Fruit fly (Drosophila melanogaster) whole organism, embryonic: Measurements from ENCODE around the gene osp.

Source experiments
- Aef1 ChIP-seq: fragments of 200-800 bp; sonication (Bioruptor generic); IDR thresholded peaks from 3 replicates; pipeline ENCODE4 v1.3.6; 2022; ENCODE audit warnings: missing biosample characterization, missing genetic modification characterization
- Atf3 ChIP-seq: fragments of 200-800 bp; sonication (Bioruptor generic); optimal IDR thresholded peaks from 3 replicates; lab custom pipeline; 2016; ENCODE audit warnings: missing biosample characterization, missing genetic modification characterization
- B-H2 ChIP-seq: fragments of 200-800 bp; sonication (Bioruptor generic); optimal IDR thresholded peaks from 2 replicates; lab custom pipeline; 2018; ENCODE audit warnings: missing biosample characterization, mild to moderate bottlenecking, missing genetic modification characterization
- Bgb ChIP-seq: fragments of 200-800 bp; sonication (Bioruptor generic); IDR thresholded peaks from 2 replicates; pipeline ENCODE4 v1.3.6; 2022; ENCODE audit warnings: missing biosample characterization, missing genetic modification characterization; ENCODE audit not compliant: partially characterized antibody
- Bteb2 ChIP-seq: fragments of 200-800 bp; sonication (Bioruptor generic); optimal IDR thresholded peaks from 2 replicates; lab custom pipeline; 2016; ENCODE audit warnings: missing biosample characterization, missing genetic modification characterization
- CG10274 ChIP-seq: fragments of 200-800 bp; sonication (Bioruptor generic); optimal IDR thresholded peaks from 3 replicates; lab custom pipeline; 2017; ENCODE audit warnings: missing biosample characterization, mild to moderate bottlenecking, missing genetic modification characterization
- CG11456 ChIP-seq: fragments of 200-800 bp; sonication (Bioruptor generic); IDR thresholded peaks from 3 replicates; pipeline ENCODE4 v1.3.6; 2022; ENCODE audit warnings: missing biosample characterization, missing genetic modification characterization
- CG12155 ChIP-seq: fragments of 200-800 bp; sonication (Bioruptor generic); optimal IDR thresholded peaks from 3 replicates; lab custom pipeline; 2016; ENCODE audit warnings: missing biosample characterization, missing genetic modification characterization
- CG1233 ChIP-seq: fragments of 200-800 bp; sonication (Bioruptor generic); optimal IDR thresholded peaks from 4 replicates; lab custom pipeline; 2018; ENCODE audit warnings: missing biosample characterization, mild to moderate bottlenecking, missing genetic modification characterization
- CG14860 ChIP-seq: fragments of 200-800 bp; sonication (Bioruptor generic); IDR thresholded peaks from 3 replicates; pipeline ENCODE4 v1.3.6; 2022; ENCODE audit warnings: missing biosample characterization, missing genetic modification characterization; ENCODE audit not compliant: partially characterized antibody
- CG1602 ChIP-seq: fragments of 200-800 bp; sonication (Bioruptor generic); optimal IDR thresholded peaks from 3 replicates; lab custom pipeline; 2016; ENCODE audit warnings: missing biosample characterization, missing genetic modification characterization
- CG17186 ChIP-seq: fragments of 200-800 bp; sonication (Bioruptor generic); optimal IDR thresholded peaks from 3 replicates; lab custom pipeline; 2017; ENCODE audit warnings: missing biosample characterization, missing genetic modification reagents, missing genetic modification characterization
- CG18011 ChIP-seq: fragments of 200-800 bp; sonication (Bioruptor generic); optimal IDR thresholded peaks from 2 replicates; lab custom pipeline; 2017; ENCODE audit warnings: missing biosample characterization, missing genetic modification characterization, mild to moderate bottlenecking, moderate library complexity, missing genotype
- CG1832 ChIP-seq: fragments of 200-800 bp; sonication (Bioruptor generic); optimal IDR thresholded peaks from 2 replicates; lab custom pipeline; 2017; ENCODE audit warnings: missing biosample characterization, mild to moderate bottlenecking, missing genetic modification characterization, inconsistent platforms
- CG18764 ChIP-seq: fragments of 200-800 bp; sonication (Bioruptor generic); optimal IDR thresholded peaks from 3 replicates; lab custom pipeline; 2016; ENCODE audit warnings: missing biosample characterization, missing genetic modification characterization
- CG2199 ChIP-seq: fragments of 200-800 bp; sonication (Bioruptor generic); IDR thresholded peaks from 3 replicates; pipeline ENCODE4 v1.3.6; 2022; ENCODE audit warnings: missing biosample characterization, missing genetic modification characterization
- CG32532 ChIP-seq: fragments of 200-800 bp; sonication (Bioruptor generic); IDR thresholded peaks from 2 replicates; pipeline ENCODE4 v1.3.6; 2022; ENCODE audit warnings: missing biosample characterization, missing genetic modification characterization
- CG33557 ChIP-seq: fragments of 200-800 bp; sonication (Bioruptor generic); optimal IDR thresholded peaks from 2 replicates; lab custom pipeline; 2019; ENCODE audit warnings: missing biosample characterization, mild to moderate bottlenecking, missing genetic modification characterization, moderate library complexity
- CG4282 ChIP-seq: fragments of 200-800 bp; sonication (Bioruptor generic); optimal IDR thresholded peaks from 2 replicates; lab custom pipeline; 2016; ENCODE audit warnings: missing biosample characterization, missing genetic modification characterization
- CG4328 ChIP-seq: fragments of 200-800 bp; sonication (Bioruptor generic); optimal IDR thresholded peaks from 3 replicates; lab custom pipeline; 2017; ENCODE audit warnings: missing biosample characterization, missing genetic modification reagents, missing genetic modification characterization
- CG6683 ChIP-seq: fragments of 200-800 bp; sonication (Bioruptor generic); optimal IDR thresholded peaks from 2 replicates; lab custom pipeline; 2017; ENCODE audit warnings: missing biosample characterization, mild to moderate bottlenecking, missing genetic modification characterization, missing genetic modification reagents
- CG6791 ChIP-seq: fragments of 200-800 bp; sonication (Bioruptor generic); IDR thresholded peaks from 3 replicates; pipeline ENCODE4 v1.3.6; 2022; ENCODE audit warnings: missing biosample characterization, missing genetic modification characterization; ENCODE audit not compliant: partially characterized antibody
- CG7987 ChIP-seq: fragments of 200-800 bp; sonication (Bioruptor generic); optimal IDR thresholded peaks from 2 replicates; lab custom pipeline; 2018; ENCODE audit warnings: missing biosample characterization, mild to moderate bottlenecking, missing genetic modification characterization, moderate library complexity
- CG9817 ChIP-seq: fragments of 200-800 bp; sonication (Bioruptor generic); optimal IDR thresholded peaks from 2 replicates; lab custom pipeline; 2018; ENCODE audit warnings: missing biosample characterization, mild to moderate bottlenecking, missing genetic modification characterization, moderate library complexity
- Dad ChIP-seq: fragments of 200-800 bp; sonication (Bioruptor generic); optimal IDR thresholded peaks from 3 replicates; lab custom pipeline; 2016; ENCODE audit warnings: missing biosample characterization, missing genetic modification characterization
- Deaf1 ChIP-seq: fragments of 200-800 bp; optimal IDR thresholded peaks from 3 replicates; lab custom pipeline; 2019; ENCODE audit warnings: missing biosample characterization, mild to moderate bottlenecking, missing genetic modification characterization, moderate library complexity
- Dip2 ChIP-seq: fragments of 200-800 bp; sonication (Bioruptor generic); IDR thresholded peaks from 2 replicates; pipeline ENCODE4 v1.3.6; 2022; ENCODE audit warnings: missing biosample characterization, missing genetic modification characterization
- E2f2 ChIP-seq: fragments of 200-800 bp; sonication (Bioruptor generic); IDR thresholded peaks from 2 replicates; pipeline ENCODE4 v1.3.6; 2022; ENCODE audit warnings: missing biosample characterization, missing genetic modification characterization
- HLH54F ChIP-seq: fragments of 200-800 bp; sonication (Bioruptor generic); optimal IDR thresholded peaks from 3 replicates; lab custom pipeline; 2016; ENCODE audit warnings: missing biosample characterization, missing genetic modification characterization
- Hand ChIP-seq: fragments of 200-800 bp; sonication (Bioruptor generic); optimal IDR thresholded peaks from 2 replicates; lab custom pipeline; 2017; ENCODE audit warnings: mild to moderate bottlenecking, missing biosample characterization, missing genetic modification reagents, missing genetic modification characterization
- Kr ChIP-seq: fragments of 200-800 bp; sonication (Bioruptor generic); optimal IDR thresholded peaks from 2 replicates; lab custom pipeline; 2017; ENCODE audit warnings: missing biosample characterization, mild to moderate bottlenecking, missing genetic modification characterization
- Med ChIP-seq: fragments of 200-800 bp; sonication (Bioruptor generic); peaks from one replicate; lab custom pipeline; 2016; ENCODE audit warnings: missing biosample characterization, missing genetic modification characterization, mild to moderate bottlenecking, inconsistent platforms, moderate library complexity
- Meics ChIP-seq: fragments of 200-800 bp; sonication (Bioruptor generic); optimal IDR thresholded peaks from 2 replicates; lab custom pipeline; 2017; ENCODE audit warnings: missing biosample characterization, mild to moderate bottlenecking, missing genetic modification characterization
- NFAT ChIP-seq: fragments of 200-800 bp; sonication (Bioruptor generic); IDR thresholded peaks from 2 replicates; pipeline ENCODE4 v1.3.6; 2022; ENCODE audit warnings: missing biosample characterization, missing genetic modification characterization
- Neu2 ChIP-seq: fragments of 200-800 bp; sonication (Bioruptor generic); optimal IDR thresholded peaks from 3 replicates; lab custom pipeline; 2016; ENCODE audit warnings: missing biosample characterization, missing genetic modification characterization, borderline replicate concordance
- NfI ChIP-seq: fragments of 200-800 bp; sonication (Bioruptor generic); optimal IDR thresholded peaks from 3 replicates; lab custom pipeline; 2018; ENCODE audit warnings: missing biosample characterization, mild to moderate bottlenecking, missing genetic modification characterization, moderate library complexity
- Sin3A ChIP-seq: fragments of >200 bp; optimal IDR thresholded peaks from 2 replicates; lab custom pipeline; 2018
- Sox102F ChIP-seq: fragments of 200-800 bp; sonication (Bioruptor generic); optimal IDR thresholded peaks from 2 replicates; lab custom pipeline; 2018; ENCODE audit warnings: missing biosample characterization, mild to moderate bottlenecking, missing genetic modification characterization, moderate library complexity
- Xbp1 ChIP-seq: fragments of 200-800 bp; sonication (Bioruptor generic); optimal IDR thresholded peaks from 3 replicates; lab custom pipeline; 2016; ENCODE audit warnings: missing biosample characterization, mild to moderate bottlenecking, missing genetic modification characterization
- amos ChIP-seq: fragments of 200-800 bp; sonication (Bioruptor generic); IDR thresholded peaks from 2 replicates; pipeline ENCODE4 v1.3.6; 2022; ENCODE audit warnings: missing biosample characterization, missing genetic modification characterization; ENCODE audit not compliant: partially characterized antibody
- bbx ChIP-seq: fragments of 200-800 bp; sonication (Bioruptor generic); IDR thresholded peaks from 2 replicates; pipeline ENCODE4 v1.3.6; 2022; ENCODE audit warnings: missing biosample characterization, missing genetic modification characterization; ENCODE audit not compliant: partially characterized antibody
- cato ChIP-seq: fragments of 200-800 bp; sonication (Bioruptor generic); optimal IDR thresholded peaks from 2 replicates; lab custom pipeline; 2016; ENCODE audit warnings: missing biosample characterization, missing genetic modification characterization, borderline replicate concordance
- danr ChIP-seq: fragments of 200-800 bp; sonication (Bioruptor generic); IDR thresholded peaks from 2 replicates; pipeline ENCODE4 v1.3.6; 2022; ENCODE audit warnings: missing biosample characterization, missing genetic modification characterization
- gce ChIP-seq: fragments of 200-800 bp; sonication (Bioruptor generic); IDR thresholded peaks from 3 replicates; pipeline ENCODE4 v1.3.6; 2022; ENCODE audit warnings: missing biosample characterization, missing genetic modification characterization
- grau ChIP-seq: fragments of 200-800 bp; optimal IDR thresholded peaks from 3 replicates; lab custom pipeline; 2019; ENCODE audit warnings: missing biosample characterization, mild to moderate bottlenecking, missing genetic modification characterization, moderate library complexity
- pb ChIP-seq: fragments of 200-800 bp; sonication (Bioruptor generic); optimal IDR thresholded peaks from 3 replicates; lab custom pipeline; 2016; ENCODE audit warnings: missing biosample characterization, missing genetic modification characterization
- ranshi ChIP-seq: fragments of 200-800 bp; sonication (Bioruptor generic); IDR thresholded peaks from 2 replicates; pipeline ENCODE4 v1.3.6; 2022; ENCODE audit warnings: missing biosample characterization, missing genetic modification characterization
- sens ChIP-seq: fragments of 200-800 bp; sonication (Bioruptor generic); peaks from one replicate; lab custom pipeline; 2016; ENCODE audit warnings: missing biosample characterization, missing genetic modification characterization
- sisA ChIP-seq: fragments of 200-800 bp; sonication (Bioruptor generic); IDR thresholded peaks from 2 replicates; pipeline ENCODE4 v1.3.6; 2022; ENCODE audit warnings: missing biosample characterization, missing genetic modification characterization
- trh ChIP-seq: fragments of 200-800 bp; sonication (Bioruptor generic); optimal IDR thresholded peaks from 2 replicates; lab custom pipeline; 2016; ENCODE audit warnings: missing biosample characterization, missing genetic modification characterization

osp gene

DNA sequence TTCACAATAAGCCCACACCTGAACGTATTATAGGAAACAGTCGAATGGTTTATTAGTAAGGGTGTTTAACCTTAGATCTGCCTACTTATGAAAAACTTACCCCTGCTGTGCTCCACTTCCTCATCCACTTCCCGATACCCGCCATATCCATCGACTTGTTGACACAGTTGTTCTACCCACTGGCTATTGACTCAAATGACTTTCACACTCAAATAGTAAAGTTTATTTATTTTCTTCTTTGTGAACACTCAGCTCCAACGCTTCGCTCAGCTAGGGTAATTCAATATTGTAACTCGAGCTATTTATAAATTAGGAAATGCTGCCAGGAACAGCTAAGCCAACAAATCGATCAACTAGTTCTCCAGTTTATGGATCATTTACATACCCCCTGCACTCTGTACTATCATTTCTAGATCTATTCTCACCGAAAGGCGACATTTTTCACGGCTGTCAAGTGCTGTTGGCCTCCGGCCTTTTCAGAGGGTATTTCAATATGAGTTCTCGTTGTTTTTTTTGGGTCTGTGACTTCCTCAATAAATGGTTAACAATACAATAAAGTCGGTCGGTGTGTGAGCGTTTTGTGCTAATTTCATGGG, 3.4 kb downstream of the osp start (continued):
- TF ChIP-seq CG33557 (GFP tag; lab: Kevin White, UChicago), result peak; percentile 86
- TF ChIP-seq CG7987 (GFP tag; lab: Kevin White, UChicago), result peak; percentile 96
- TF ChIP-seq Med, result peak; percentile 99
- TF ChIP-seq ranshi (GFP tag; lab: Robert Waterston, UW), result peak; percentile 61; the same call in 1 of the 2 replicates
- TF ChIP-seq Bteb2, result peak; percentile 86
- peak; percentile 61 for TF ChIP-seq CG1602 (GFP tag; lab: Kevin White, UChicago)
- no peak for TF ChIP-seq Sin3A (lab: Kevin White, UChicago)
- peak; percentile 76 for TF ChIP-seq CG9817
- TF ChIP-seq CG1233 (GFP tag; lab: Kevin White, UChicago), result peak; percentile 88
- peak; percentile 67 for TF ChIP-seq Atf3 (GFP tag; lab: Kevin White, UChicago)
- peak; percentile 67 for TF ChIP-seq CG17186
- TF ChIP-seq sens (GFP tag; lab: Kevin White, UChicago), result peak; percentile 98
- TF ChIP-seq Bgb (GFP tag; lab: Robert Waterston, UW), result no peak
- TF ChIP-seq CG11456 (GFP tag; lab: Robert Waterston, UW), result no peak; the same call in 1 of the 3 replicates
- peak; percentile 52 for TF ChIP-seq E2f2
- peak; percentile 77 for TF ChIP-seq trh (GFP tag; lab: Kevin White, UChicago)
- no peak for TF ChIP-seq Aef1 (GFP tag; lab: Robert Waterston, UW)
- TF ChIP-seq HLH54F (GFP tag; lab: Kevin White, UChicago), result peak; percentile 81
- peak; percentile 46 for TF ChIP-seq Xbp1
- peak; percentile 92 for TF ChIP-seq CG6683 (GFP tag; lab: Kevin White, UChicago)
- no peak for TF ChIP-seq sisA (GFP tag; lab: Robert Waterston, UW)
- TF ChIP-seq danr (GFP tag; lab: Robert Waterston, UW), result peak; percentile 72
- peak; percentile 61; the same call in 1 of the 2 replicates for TF ChIP-seq CG32532 (GFP tag; lab: Robert Waterston, UW)
- TF ChIP-seq Hand (GFP tag; lab: Kevin White, UChicago), result peak; percentile 75
- TF ChIP-seq Meics (GFP tag; lab: Kevin White, UChicago), result peak; percentile 90
- TF ChIP-seq bbx (GFP tag; lab: Robert Waterston, UW), result no peak
- peak; percentile 64 for TF ChIP-seq grau (tag; lab: Kevin White, UChicago)
- peak; percentile 87 for TF ChIP-seq CG18764 (GFP tag; lab: Kevin White, UChicago)
- peak; percentile 68 for TF ChIP-seq CG10274 (GFP tag; lab: Kevin White, UChicago)
- no peak for TF ChIP-seq CG1832 (GFP tag; lab: Kevin White, UChicago)
- TF ChIP-seq CG4282 (GFP tag; lab: Kevin White, UChicago), result peak; percentile 86
- peak; percentile 69 for TF ChIP-seq Dad (GFP tag; lab: Kevin White, UChicago)
- TF ChIP-seq B-H2 (GFP tag; lab: Kevin White, UChicago), result peak; percentile 74
- TF ChIP-seq CG18011, result peak; percentile 67
- TF ChIP-seq CG12155 (GFP tag; lab: Kevin White, UChicago), result peak; percentile 67
- TF ChIP-seq Sox102F (GFP tag; lab: Kevin White, UChicago), result peak; percentile 67
- peak; percentile 52 for TF ChIP-seq cato (GFP tag; lab: Kevin White, UChicago)
- TF ChIP-seq Deaf1 (tag; lab: Kevin White, UChicago), result peak; percentile 18
- TF ChIP-seq CG2199 (GFP tag; lab: Robert Waterston, UW), result peak; percentile 28; the same call in 1 of the 3 replicates
- TF ChIP-seq CG4328 (GFP tag; lab: Kevin White, UChicago), result peak; percentile 92
- peak; percentile 4 for TF ChIP-seq Neu2 (GFP tag; lab: Kevin White, UChicago)
- TF ChIP-seq CG14860 (GFP tag; lab: Robert Waterston, UW), result no peak
- peak; percentile 17 for TF ChIP-seq Kr (GFP tag; lab: Kevin White, UChicago)
- peak; percentile 74 for TF ChIP-seq NFAT
- TF ChIP-seq gce (GFP tag; lab: Robert Waterston, UW), result peak; percentile 79
- TF ChIP-seq Dip2, result no peak
- no peak for TF ChIP-seq amos
- no peak for TF ChIP-seq CG6791 (GFP tag; lab: Robert Waterston, UW)
- TF ChIP-seq NfI (GFP tag; lab: Kevin White, UChicago), result peak; percentile 68
- peak; percentile 83 for TF ChIP-seq pb (GFP tag; lab: Kevin White, UChicago)
